Worm (Caenorhabditis elegans): Measurements from ENCODE around the gene C06E4.5.

ce11 chrIV:7228208-7228607 is 26.6 kb upstream of the C06E4.5 start, which contains the start of gene D2024.5:
- no peak for TF ChIP-seq ztf-29 (GFP tag; IDR thresholded peaks at IDR 0.05)
- no peak for TF ChIP-seq flt-1 (GFP tag; IDR thresholded peaks at IDR 0.05)
- no peak for TF ChIP-seq tab-1 (GFP tag; IDR thresholded peaks at IDR 0.05)
- TF ChIP-seq cog-1 (tag; optimal IDR thresholded peaks at IDR 0.05): no peak
- TF ChIP-seq ref-1 (GFP tag; conservative IDR thresholded peaks at IDR 0.05): no peak
- no peak for TF ChIP-seq T22C8.4 (GFP tag; IDR thresholded peaks at IDR 0.05)
- no peak for TF ChIP-seq med-1 (GFP tag; optimal IDR thresholded peaks at IDR 0.05; ENCODE audit: insufficient read depth)
- no peak for TF ChIP-seq klf-2 (GFP tag; conservative IDR thresholded peaks at IDR 0.05)
- TF ChIP-seq ztf-23 (GFP tag; IDR thresholded peaks at IDR 0.05): no peak

All from whole organism, midembryonic.